Worm (Caenorhabditis elegans) whole organism, young adult: ENCODE measurements around the gene clec-135.
A peak's percentile ranks its signal among the peaks of the same experiment; 100 is the strongest.

Source experiments
- C17E4.6 ChIP-seq: fragments of 200-800 bp; sonication (Bioruptor generic); IDR thresholded peaks from 2 replicates; pipeline ENCODE4 v1.3.6; 2022; ENCODE audit warnings: missing genetic modification reagents, missing genetic modification characterization, missing compliant biosample characterization
- F33H1.4 ChIP-seq: fragments of 200-800 bp; sonication (Bioruptor generic); IDR thresholded peaks from 2 replicates; pipeline ENCODE4 v1.3.6; 2022; ENCODE audit warnings: missing genetic modification reagents, missing genetic modification characterization, missing compliant biosample characterization
- F37B4.10 ChIP-seq: fragments of 200-800 bp; sonication (Bioruptor generic); IDR thresholded peaks from 2 replicates; pipeline ENCODE4 v1.3.6; 2022; ENCODE audit warnings: missing genetic modification characterization, missing compliant biosample characterization
- K11D2.4 ChIP-seq: fragments of 200-800 bp; sonication (Bioruptor generic); IDR thresholded peaks from 2 replicates; pipeline ENCODE4 v1.3.6; 2022; ENCODE audit warnings: missing genetic modification reagents, missing genetic modification characterization, missing compliant biosample characterization
- Y56A3A.18 ChIP-seq: fragments of 200-800 bp; sonication (Bioruptor generic); IDR thresholded peaks from 2 replicates; pipeline ENCODE4 v1.3.6; 2022; ENCODE audit warnings: missing genetic modification reagents, missing genetic modification characterization, missing compliant biosample characterization
- ama-1 ChIP-seq, 3 experiments: fragments of 150-350 bp in 1 of 3; sonication (generic microtip) in 2 of 3; optimal IDR thresholded peaks; 2 replicates each; lab custom pipeline; 2014 to 2018; ENCODE audit warnings: missing biosample characterization in 2 of 3, missing genetic modification characterization in 2 of 3, missing genetic modification reagents in 2 of 3
- aptf-2 ChIP-seq: fragments of 200-800 bp; sonication (Bioruptor generic); conservative IDR thresholded peaks from 2 replicates; pipeline ENCODE4 v1.3.6; 2022; ENCODE audit warnings: missing genetic modification reagents, missing genetic modification characterization, missing compliant biosample characterization
- athp-1 ChIP-seq: sonication (generic microtip); optimal IDR thresholded peaks from 2 replicates; lab custom pipeline; 2017; ENCODE audit warnings: mild to moderate bottlenecking, missing genetic modification characterization, missing compliant biosample characterization
- attf-5 ChIP-seq: fragments of 200-800 bp; sonication (Bioruptor generic); optimal IDR thresholded peaks from 2 replicates; lab custom pipeline; 2018; ENCODE audit warnings: mild to moderate bottlenecking, missing genetic modification characterization, missing compliant biosample characterization
- attf-6 ChIP-seq: fragments of 200-800 bp; sonication (Bioruptor generic); IDR thresholded peaks from 2 replicates; pipeline ENCODE4 v1.3.6; 2022; ENCODE audit warnings: missing genetic modification reagents, missing genetic modification characterization, missing compliant biosample characterization
- bed-2 ChIP-seq: fragments of 200-800 bp; sonication (Bioruptor generic); IDR thresholded peaks from 2 replicates; pipeline ENCODE4 v1.3.6; 2022; ENCODE audit warnings: missing genetic modification reagents, missing genetic modification characterization, missing compliant biosample characterization
- ccch-3 ChIP-seq: fragments of 200-800 bp; sonication (Bioruptor generic); optimal IDR thresholded peaks from 2 replicates; lab custom pipeline; 2018; ENCODE audit warnings: mild to moderate bottlenecking, missing genetic modification characterization, missing compliant biosample characterization
- ceh-40 ChIP-seq: fragments of 200-800 bp; sonication (Bioruptor generic); IDR thresholded peaks from 2 replicates; pipeline ENCODE4 v1.3.6; 2022; ENCODE audit warnings: missing genetic modification characterization, missing compliant biosample characterization
- ceh-58 ChIP-seq: fragments of 200-800 bp; sonication (Bioruptor generic); IDR thresholded peaks from 2 replicates; pipeline ENCODE4 v1.3.6; 2022; ENCODE audit warnings: missing genetic modification characterization, missing compliant biosample characterization
- die-1 ChIP-seq: sonication (generic microtip); optimal IDR thresholded peaks from 2 replicates; lab custom pipeline; 2016; ENCODE audit warnings: missing genotype, mild to moderate bottlenecking, missing genetic modification characterization, missing compliant biosample characterization
- dox-1 ChIP-seq: fragments of 200-800 bp; sonication (Bioruptor generic); IDR thresholded peaks from 2 replicates; pipeline ENCODE4 v1.3.6; 2022; ENCODE audit warnings: missing genetic modification reagents, missing genetic modification characterization, missing compliant biosample characterization
- dpff-1 ChIP-seq: sonication (generic microtip); optimal IDR thresholded peaks from 2 replicates; lab custom pipeline; 2017; ENCODE audit warnings: mild to moderate bottlenecking, missing genetic modification characterization, missing compliant biosample characterization
- egl-18 ChIP-seq: fragments of 200-800 bp; sonication (Bioruptor generic); IDR thresholded peaks from 2 replicates; pipeline ENCODE4 v1.3.6; 2022; ENCODE audit warnings: missing genetic modification reagents, missing genetic modification characterization, missing compliant biosample characterization
- hlh-26 ChIP-seq: fragments of 200-800 bp; sonication (Bioruptor generic); conservative IDR thresholded peaks from 2 replicates; pipeline ENCODE4 v1.3.6; 2022; ENCODE audit warnings: missing genetic modification reagents, missing genetic modification characterization, missing compliant biosample characterization
- hsf-1 ChIP-seq: fragments of 200-800 bp; sonication (Bioruptor generic); IDR thresholded peaks from 2 replicates; pipeline ENCODE4 v1.3.6; 2022; ENCODE audit warnings: missing genetic modification reagents, missing genetic modification characterization, missing compliant biosample characterization
- let-526 ChIP-seq: fragments of 200-800 bp; sonication (Bioruptor generic); IDR thresholded peaks from 2 replicates; pipeline ENCODE4 v1.3.6; 2022; ENCODE audit warnings: missing genetic modification reagents, missing genetic modification characterization, missing compliant biosample characterization
- let-607 ChIP-seq, 2 experiments: fragments of 200-800 bp in 1 of 2; sonication (Bioruptor generic) in 1 of 2; sonication (generic microtip) in 1 of 2; optimal IDR thresholded peaks; 2 replicates each; lab custom pipeline; 2016 to 2018; ENCODE audit warnings: mild to moderate bottlenecking in 2 of 2, missing compliant biosample characterization in 2 of 2, missing genetic modification characterization in 2 of 2, moderate library complexity in 2 of 2, missing genotype in 1 of 2
- lin-35 ChIP-seq, 3 experiments: fragments of 150-350 bp in 2 of 3; sonication (generic microtip) in 1 of 3; optimal IDR thresholded peaks; 2 replicates each; lab custom pipeline; 2014 to 2018; ENCODE audit warnings: missing biosample characterization in 3 of 3, missing genetic modification characterization in 3 of 3, missing genetic modification reagents in 3 of 3
- lin-40 ChIP-seq: sonication (generic microtip); optimal IDR thresholded peaks from 2 replicates; lab custom pipeline; 2016; ENCODE audit warnings: missing genetic modification characterization, mild to moderate bottlenecking, missing compliant biosample characterization, missing genotype, missing genetic modification reagents
- lin-54 ChIP-seq: fragments of 200-800 bp; sonication (Bioruptor generic); optimal IDR thresholded peaks from 2 replicates; lab custom pipeline; 2018; ENCODE audit warnings: mild to moderate bottlenecking, missing genetic modification characterization, missing compliant biosample characterization
- lsl-1 ChIP-seq: fragments of 200-800 bp; sonication (Bioruptor generic); optimal IDR thresholded peaks from 2 replicates; lab custom pipeline; 2018; ENCODE audit warnings: mild to moderate bottlenecking, missing genetic modification characterization, moderate library complexity, missing compliant biosample characterization
- madf-6 ChIP-seq: fragments of 200-800 bp; sonication (Bioruptor generic); IDR thresholded peaks from 2 replicates; pipeline ENCODE4 v1.3.6; 2022; ENCODE audit warnings: missing genetic modification reagents, missing genetic modification characterization, missing compliant biosample characterization
- mel-28 ChIP-seq: sonication (generic microtip); optimal IDR thresholded peaks from 2 replicates; lab custom pipeline; 2016; ENCODE audit warnings: borderline replicate concordance, mild to moderate bottlenecking, missing genetic modification characterization, missing compliant biosample characterization
- nfya-2 ChIP-seq: fragments of 200-800 bp; sonication (Bioruptor generic); IDR thresholded peaks from 2 replicates; pipeline ENCODE4 v1.3.6; 2022; ENCODE audit warnings: missing genetic modification reagents, missing genetic modification characterization, missing compliant biosample characterization
- nhr-80 ChIP-seq: sonication (generic microtip); optimal IDR thresholded peaks from 2 replicates; lab custom pipeline; 2016; ENCODE audit warnings: missing genetic modification characterization, missing compliant biosample characterization
- nhr-90 ChIP-seq: sonication (generic microtip); optimal IDR thresholded peaks from 2 replicates; lab custom pipeline; 2016; ENCODE audit warnings: missing genotype, mild to moderate bottlenecking, missing genetic modification characterization, missing compliant biosample characterization
- pha-4 ChIP-seq: fragments of 150-350 bp; sonication (generic microtip); optimal IDR thresholded peaks from 2 replicates; lab custom pipeline; 2014; ENCODE audit warnings: missing biosample characterization, missing genetic modification reagents, missing genetic modification characterization
- rcor-1 ChIP-seq: fragments of 200-800 bp; sonication (Bioruptor generic); IDR thresholded peaks from 2 replicates; pipeline ENCODE4 v1.3.6; 2022; ENCODE audit warnings: missing genetic modification reagents, missing genetic modification characterization, missing compliant biosample characterization
- rpc-1 ChIP-seq, 2 experiments: fragments of 150-350 bp in 1 of 2; sonication (generic microtip) in 1 of 2; optimal IDR thresholded peaks; 2 replicates each; lab custom pipeline; 2014 to 2018; ENCODE audit warnings: missing biosample characterization in 1 of 2, missing genetic modification characterization in 1 of 2, missing genetic modification reagents in 1 of 2, missing genotype in 1 of 2
- sea-2 ChIP-seq: fragments of 200-800 bp; sonication (Bioruptor generic); IDR thresholded peaks from 2 replicates; pipeline ENCODE4 v1.3.6; 2022; ENCODE audit warnings: missing genetic modification characterization, missing compliant biosample characterization
- xnd-1 ChIP-seq: sonication (generic microtip); optimal IDR thresholded peaks from 2 replicates; lab custom pipeline; 2016; ENCODE audit warnings: missing genotype, missing genetic modification reagents, missing genetic modification characterization, missing compliant biosample characterization
- ztf-22 ChIP-seq: fragments of 200-800 bp; sonication (Bioruptor generic); optimal IDR thresholded peaks from 2 replicates; lab custom pipeline; 2018; ENCODE audit warnings: mild to moderate bottlenecking, missing genetic modification characterization, moderate library complexity, missing compliant biosample characterization
- ztf-26 ChIP-seq: sonication (generic microtip); optimal IDR thresholded peaks from 2 replicates; lab custom pipeline; 2017; ENCODE audit warnings: missing genetic modification characterization, missing compliant biosample characterization
- ztf-6 ChIP-seq: fragments of 200-800 bp; sonication (Bioruptor generic); IDR thresholded peaks from 2 replicates; pipeline ENCODE4 v1.3.6; 2022; ENCODE audit warnings: missing genetic modification reagents, missing genetic modification characterization, missing compliant biosample characterization

The clec-135 gene

ce11 chrII:4256541-4257001 is 2.0 kb downstream of the clec-135 start, which contains the start of gene C16A11.7:
Gene C16A11.7, minus strand, starts transcription at chrII:4256951.
- TF ChIP-seq dox-1 (GFP tag; lab: Robert Waterston, UW) = no peak
- TF ChIP-seq let-607 (tag; optimal IDR thresholded peaks at IDR 0.05; lab: Kevin White, UChicago) = no peak
- no peak for TF ChIP-seq rcor-1 (GFP tag; lab: Robert Waterston, UW)
- TF ChIP-seq let-526 (GFP tag; lab: Robert Waterston, UW) = no peak
- no peak for TF ChIP-seq K11D2.4 (GFP tag; lab: Robert Waterston, UW)
- TF ChIP-seq F37B4.10 (GFP tag; lab: Robert Waterston, UW) = no peak
- TF ChIP-seq Y56A3A.18 (GFP tag; lab: Robert Waterston, UW) = no peak
- TF ChIP-seq attf-6 (GFP tag; lab: Robert Waterston, UW) = no peak

- TF ChIP-seq mel-28 (tag; lab: Kevin White, UChicago) = no peak
- TF ChIP-seq bed-2 (GFP tag; lab: Robert Waterston, UW) = no peak
- TF ChIP-seq ztf-6 (GFP tag; lab: Robert Waterston, UW) = no peak
- TF ChIP-seq ccch-3 (GFP tag; lab: Kevin White, UChicago) = no peak
- TF ChIP-seq ceh-40 = no peak
- TF ChIP-seq ama-1 (optimal IDR thresholded peaks at IDR 0.05; lab: Kevin White, UChicago) = no peak
- no peak for TF ChIP-seq ama-1 (GFP tag; optimal IDR thresholded peaks at IDR 0.05; lab: Kevin White, UChicago)
- no peak for TF ChIP-seq nhr-80 (tag; lab: Kevin White, UChicago)
- TF ChIP-seq lsl-1 (GFP tag; lab: Kevin White, UChicago) = no peak
- TF ChIP-seq lin-35 (GFP tag; optimal IDR thresholded peaks at IDR 0.05; lab: Kevin White, UChicago) = no peak
- no peak for TF ChIP-seq rpc-1 (optimal IDR thresholded peaks at IDR 0.05; lab: Kevin White, UChicago)
- no peak for TF ChIP-seq rpc-1 (tag; optimal IDR thresholded peaks at IDR 0.05; lab: Kevin White, UChicago)
- no peak for TF ChIP-seq dox-1 (GFP tag; lab: Robert Waterston, UW)
- no peak for TF ChIP-seq xnd-1 (tag; lab: Kevin White, UChicago)
- no peak for TF ChIP-seq die-1
- no peak for TF ChIP-seq nhr-90 (tag; lab: Kevin White, UChicago)
- TF ChIP-seq sea-2 (GFP tag; lab: Robert Waterston, UW) = no peak
- no peak for TF ChIP-seq ceh-58 (GFP tag; lab: Robert Waterston, UW)
These were observed 11.7 kb downstream of the clec-135 start, which contains the start of gene gpa-11 for ce11 chrII:4246897-4247296. Gene gpa-11, plus strand, starts transcription at chrII:4247197.

ce11 chrII:4244959-4245358 is 13.6 kb downstream of the clec-135 start:
- TF ChIP-seq lsl-1 (GFP tag; lab: Kevin White, UChicago) = peak; percentile 79
- peak; percentile 57 for TF ChIP-seq madf-6 (GFP tag; lab: Robert Waterston, UW)
- TF ChIP-seq aptf-2 (GFP tag; lab: Robert Waterston, UW) = no peak
- TF ChIP-seq xnd-1 (tag; lab: Kevin White, UChicago) = peak; percentile 27
- TF ChIP-seq C17E4.6 (GFP tag; lab: Robert Waterston, UW) = no peak
- no peak for TF ChIP-seq nfya-2 (GFP tag; lab: Robert Waterston, UW)

- TF ChIP-seq athp-1 (tag; lab: Kevin White, UChicago) = no peak
- TF ChIP-seq lin-54 = no peak
- no peak for TF ChIP-seq ztf-26
- TF ChIP-seq egl-18 (GFP tag; lab: Robert Waterston, UW) = no peak
- no peak for TF ChIP-seq ztf-22 (GFP tag; lab: Kevin White, UChicago)
- no peak for TF ChIP-seq lin-40 (tag; lab: Kevin White, UChicago)
- TF ChIP-seq hsf-1 (GFP tag; lab: Robert Waterston, UW) = no peak
- no peak for TF ChIP-seq F33H1.4 (GFP tag; lab: Robert Waterston, UW)
- no peak for TF ChIP-seq xnd-1 (tag; lab: Kevin White, UChicago)
- no peak for TF ChIP-seq mel-28 (tag; lab: Kevin White, UChicago)
- TF ChIP-seq hlh-26 = no peak
- TF ChIP-seq pha-4 (tag; lab: Kevin White, UChicago) = no peak
- TF ChIP-seq attf-5 = no peak
- no peak for TF ChIP-seq dpff-1 (tag; lab: Kevin White, UChicago)
- TF ChIP-seq, all 124 proteins: peak for 0
These were observed 19.6 kb downstream of the clec-135 start for ce11 chrII:4238963-4239362.
